Fruit fly (Drosophila melanogaster): ENCODE results near the gene CG8997.

Gene CG8997

DNA sequence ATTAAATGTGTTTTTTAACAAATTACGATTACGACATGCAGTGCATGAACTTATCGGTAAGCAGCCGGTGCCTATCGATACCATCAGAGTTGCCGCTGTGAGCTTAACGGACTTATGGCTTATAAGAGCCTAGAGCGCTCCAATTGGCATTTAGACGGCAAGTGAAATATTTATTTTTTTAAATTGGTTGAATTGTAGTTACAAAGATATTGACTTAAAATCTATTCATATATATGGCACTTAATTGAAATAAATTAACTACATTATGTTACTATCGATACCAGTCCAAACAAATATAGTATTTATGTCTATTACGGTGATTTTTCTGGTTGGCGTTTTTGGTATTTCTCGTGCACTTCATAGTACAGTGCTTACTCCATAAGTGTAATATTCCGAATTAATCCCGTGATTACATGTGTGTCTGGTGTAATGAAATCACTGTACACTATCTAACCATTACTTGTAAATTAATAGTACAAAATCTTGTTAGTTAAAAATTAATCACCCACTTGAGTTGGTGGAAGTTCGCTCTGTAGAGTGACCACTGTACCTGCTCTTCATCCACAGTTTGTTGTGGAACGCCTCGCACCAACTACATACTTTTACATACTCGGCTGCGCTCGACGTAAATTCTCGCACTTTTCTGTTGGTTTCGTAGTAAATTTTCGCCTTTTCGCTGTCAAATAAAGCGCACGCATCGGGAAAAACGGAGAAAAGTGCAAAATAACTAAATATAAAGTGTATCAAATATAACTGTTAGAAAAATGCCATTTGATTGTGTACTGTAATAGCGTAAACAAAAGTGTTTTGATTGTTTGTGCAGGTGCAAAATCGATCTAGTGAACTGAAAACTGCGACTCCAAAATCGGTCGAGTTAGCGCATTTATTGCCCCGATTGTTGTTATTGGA, 9.9 kb downstream of the CG8997 start, which contains the start of the genes mRpS23 and CenG1A (continued):
- peak; percentile 100 for TF ChIP-seq CG15269 (tag; optimal IDR thresholded peaks at IDR 0.05)
- peak; percentile 95 for TF ChIP-seq CG3995 (GFP tag; optimal IDR thresholded peaks at IDR 0.05)
- peak; percentile 98 for TF ChIP-seq Neu2 (GFP tag; optimal IDR thresholded peaks at IDR 0.05; ENCODE audit: borderline replicate concordance)
- TF ChIP-seq otp (GFP tag; IDR thresholded peaks at IDR 0.05), result peak; percentile 100
- TF ChIP-seq CG10267 (tag; optimal IDR thresholded peaks at IDR 0.05), result peak; percentile 99
- peak; percentile 100 for TF ChIP-seq tgo (GFP tag; IDR thresholded peaks at IDR 0.05)
- TF ChIP-seq ATbp (GFP tag; optimal IDR thresholded peaks at IDR 0.05), result peak; percentile 100
- TF ChIP-seq Blimp-1 (GFP tag; optimal IDR thresholded peaks at IDR 0.05), result peak; percentile 99
- TF ChIP-seq knrl (GFP tag; IDR thresholded peaks at IDR 0.05; ENCODE audit: partially characterized antibody), result peak; percentile 87
- peak; percentile 100 for TF ChIP-seq rib (GFP tag; IDR thresholded peaks at IDR 0.05)
- TF ChIP-seq ssp (GFP tag; IDR thresholded peaks at IDR 0.05), result peak; percentile 97
- peak; percentile 100 for TF ChIP-seq bsh (GFP tag; optimal IDR thresholded peaks at IDR 0.05)
- peak; percentile 100 for TF ChIP-seq ems (GFP tag; optimal IDR thresholded peaks at IDR 0.05)
- peak; percentile 100 for TF ChIP-seq sisA (GFP tag; IDR thresholded peaks at IDR 0.05)
- peak; percentile 99 for TF ChIP-seq CG33557 (GFP tag; optimal IDR thresholded peaks at IDR 0.05)
- TF ChIP-seq Tbp (GFP tag; optimal IDR thresholded peaks at IDR 0.05), result no peak
- peak; percentile 99 for TF ChIP-seq Spps (tag; optimal IDR thresholded peaks at IDR 0.05)
- peak; percentile 100 for TF ChIP-seq CG1602 (GFP tag; optimal IDR thresholded peaks at IDR 0.05)
- TF ChIP-seq CG10366 (GFP tag; IDR thresholded peaks at IDR 0.05), result peak; percentile 100
- peak; percentile 100 for TF ChIP-seq sens-2 (GFP tag; IDR thresholded peaks at IDR 0.05)
- 0 out of 2 replicates have a peak, but pooled peaks have one; percentile 33 for TF ChIP-seq ato (GFP tag; IDR thresholded peaks at IDR 0.05; ENCODE audit: partially characterized antibody)
- peak; percentile 100 for TF ChIP-seq CG6854 (GFP tag; optimal IDR thresholded peaks at IDR 0.05)
- peak; percentile 99 for TF ChIP-seq CG9876 (GFP tag; optimal IDR thresholded peaks at IDR 0.05)
- TF ChIP-seq CG32772 (GFP tag; IDR thresholded peaks at IDR 0.05), result peak; percentile 100
- TF ChIP-seq zen (tag; optimal IDR thresholded peaks at IDR 0.05), result peak; percentile 100
- peak; percentile 99 for TF ChIP-seq CG34376 (GFP tag; optimal IDR thresholded peaks at IDR 0.05)
- peak; percentile 99 for TF ChIP-seq CG18476 (GFP tag; optimal IDR thresholded peaks at IDR 0.05)
- peak; percentile 100 for TF ChIP-seq ind (GFP tag; optimal IDR thresholded peaks at IDR 0.05)
- peak; percentile 94 for TF ChIP-seq CG15073 (GFP tag; optimal IDR thresholded peaks at IDR 0.05)
- peak; percentile 100 for TF ChIP-seq CG18262 (tag; optimal IDR thresholded peaks at IDR 0.05)
- peak; percentile 99 for TF ChIP-seq repo (GFP tag; optimal IDR thresholded peaks at IDR 0.05)
- peak; percentile 85 for TF ChIP-seq Dip2 (GFP tag; IDR thresholded peaks at IDR 0.05)
- TF ChIP-seq btn (GFP tag; optimal IDR thresholded peaks at IDR 0.05), result peak; percentile 99
- peak; percentile 100 for TF ChIP-seq nmo (GFP tag; optimal IDR thresholded peaks at IDR 0.05)
- TF ChIP-seq NC2α (GFP tag; optimal IDR thresholded peaks at IDR 0.05), result peak; percentile 99
- TF ChIP-seq sd (tag; optimal IDR thresholded peaks at IDR 0.05), result peak; percentile 99
- peak; percentile 100 for TF ChIP-seq org-1 (GFP tag; optimal IDR thresholded peaks at IDR 0.05)
- TF ChIP-seq exex (tag; optimal IDR thresholded peaks at IDR 0.05), result peak; percentile 98
- peak; percentile 99 for TF ChIP-seq trh (GFP tag; optimal IDR thresholded peaks at IDR 0.05)
- TF ChIP-seq pum (GFP tag; optimal IDR thresholded peaks at IDR 0.05), result peak; percentile 100
- TF ChIP-seq stwl (tag; optimal IDR thresholded peaks at IDR 0.05), result peak; percentile 94
- TF ChIP-seq tx (GFP tag; optimal IDR thresholded peaks at IDR 0.05), result peak; percentile 99
- TF ChIP-seq hb (GFP tag; IDR thresholded peaks at IDR 0.05; ENCODE audit: partially characterized antibody), result peak; percentile 83
- TF ChIP-seq CG31441 (GFP tag; IDR thresholded peaks at IDR 0.05), result peak; percentile 99
- TF ChIP-seq CG4854 (GFP tag; optimal IDR thresholded peaks at IDR 0.05), result peak; percentile 100
- TF ChIP-seq Nf-YA (GFP tag; IDR thresholded peaks at IDR 0.05), result peak; percentile 100
- peak; percentile 100 for TF ChIP-seq maf-S (GFP tag; optimal IDR thresholded peaks at IDR 0.05)
- peak; percentile 96 for TF ChIP-seq CG9437 (GFP tag; optimal IDR thresholded peaks at IDR 0.05)
